Fruit fly (Drosophila melanogaster) whole organism, embryonic: ENCODE measurements around the gene CG43675.

ENCODE experiments used
- Antp ChIP-seq: fragments of 200-800 bp; sonication (Bioruptor generic); optimal IDR thresholded peaks from 3 replicates; lab custom pipeline; 2016; ENCODE audit warnings: missing biosample characterization, missing genetic modification characterization
- CG11093 ChIP-seq: fragments of 200-800 bp; sonication (Bioruptor generic); IDR thresholded peaks from 3 replicates; pipeline ENCODE4 v1.3.6; 2022; ENCODE audit warnings: missing biosample characterization, missing genetic modification characterization
- CG12155 ChIP-seq: fragments of 200-800 bp; sonication (Bioruptor generic); optimal IDR thresholded peaks from 3 replicates; lab custom pipeline; 2016; ENCODE audit warnings: missing biosample characterization, missing genetic modification characterization
- CG13123 ChIP-seq: fragments of 200-800 bp; sonication (Bioruptor generic); optimal IDR thresholded peaks from 2 replicates; lab custom pipeline; 2016; ENCODE audit warnings: missing biosample characterization, missing genetic modification characterization
- CG13424 ChIP-seq: fragments of 200-800 bp; sonication (Bioruptor generic); optimal IDR thresholded peaks from 2 replicates; lab custom pipeline; 2019; ENCODE audit warnings: missing biosample characterization, mild to moderate bottlenecking, missing genetic modification characterization, moderate library complexity
- CG14014 ChIP-seq: fragments of 200-800 bp; sonication (Bioruptor generic); IDR thresholded peaks from 2 replicates; pipeline ENCODE4 v1.3.6; 2022; ENCODE audit warnings: missing biosample characterization, missing genetic modification characterization
- CG14860 ChIP-seq: fragments of 200-800 bp; sonication (Bioruptor generic); IDR thresholded peaks from 3 replicates; pipeline ENCODE4 v1.3.6; 2022; ENCODE audit warnings: missing biosample characterization, missing genetic modification characterization; ENCODE audit not compliant: partially characterized antibody
- CG15011 ChIP-seq: fragments of 200-800 bp; sonication (Bioruptor generic); optimal IDR thresholded peaks from 3 replicates; lab custom pipeline; 2018; ENCODE audit warnings: missing biosample characterization, mild to moderate bottlenecking, missing genetic modification characterization
- CG15073 ChIP-seq: fragments of 200-800 bp; sonication (Bioruptor generic); optimal IDR thresholded peaks from 2 replicates; lab custom pipeline; 2016; ENCODE audit warnings: missing biosample characterization, missing genetic modification characterization
- CG15269 ChIP-seq: fragments of 200-800 bp; sonication (Bioruptor generic); optimal IDR thresholded peaks from 2 replicates; lab custom pipeline; 2018; ENCODE audit warnings: missing biosample characterization, mild to moderate bottlenecking, missing genetic modification characterization, moderate library complexity
- CG1602 ChIP-seq: fragments of 200-800 bp; sonication (Bioruptor generic); optimal IDR thresholded peaks from 3 replicates; lab custom pipeline; 2016; ENCODE audit warnings: missing biosample characterization, missing genetic modification characterization
- CG1647 ChIP-seq: fragments of 200-800 bp; sonication (Bioruptor generic); optimal IDR thresholded peaks from 3 replicates; lab custom pipeline; 2016; ENCODE audit warnings: missing biosample characterization, missing genetic modification characterization
- CG32532 ChIP-seq: fragments of 200-800 bp; sonication (Bioruptor generic); IDR thresholded peaks from 2 replicates; pipeline ENCODE4 v1.3.6; 2022; ENCODE audit warnings: missing biosample characterization, missing genetic modification characterization
- CG3281 ChIP-seq: fragments of 200-800 bp; sonication (Bioruptor generic); optimal IDR thresholded peaks from 3 replicates; lab custom pipeline; 2017; ENCODE audit warnings: missing biosample characterization, mild to moderate bottlenecking, missing genetic modification characterization
- CG34422 ChIP-seq: fragments of 200-800 bp; sonication (Bioruptor generic); IDR thresholded peaks from 3 replicates; pipeline ENCODE4 v1.3.6; 2022; ENCODE audit warnings: missing biosample characterization, missing genetic modification characterization
- CG6272 ChIP-seq: fragments of 200-800 bp; sonication (Bioruptor generic); IDR thresholded peaks from 2 replicates; pipeline ENCODE4 v1.3.6; 2022; ENCODE audit warnings: missing biosample characterization, missing genetic modification characterization
- CG7556 ChIP-seq: fragments of 200-800 bp; sonication (Bioruptor generic); optimal IDR thresholded peaks from 2 replicates; lab custom pipeline; 2017; ENCODE audit warnings: missing biosample characterization, mild to moderate bottlenecking, missing genetic modification characterization
- CrebB ChIP-seq: fragments of 200-800 bp; sonication (Bioruptor generic); optimal IDR thresholded peaks from 3 replicates; lab custom pipeline; 2018; ENCODE audit warnings: missing biosample characterization, mild to moderate bottlenecking, missing genetic modification characterization
- HmgD ChIP-seq: fragments of 200-800 bp; sonication (Bioruptor generic); optimal IDR thresholded peaks from 3 replicates; lab custom pipeline; 2016; ENCODE audit warnings: missing biosample characterization, missing genetic modification characterization
- Jarid2 ChIP-seq: fragments of 200-800 bp; sonication (Bioruptor generic); optimal IDR thresholded peaks from 3 replicates; lab custom pipeline; 2017; ENCODE audit warnings: mild to moderate bottlenecking, missing biosample characterization, missing genetic modification reagents, missing genetic modification characterization
- Mes4 ChIP-seq: fragments of 200-800 bp; sonication (Bioruptor generic); optimal IDR thresholded peaks from 2 replicates; lab custom pipeline; 2016; ENCODE audit warnings: missing biosample characterization, missing genetic modification characterization
- Nf-YA ChIP-seq: fragments of 200-800 bp; sonication (Bioruptor generic); IDR thresholded peaks from 2 replicates; pipeline ENCODE4 v1.3.6; 2022; ENCODE audit warnings: missing biosample characterization, missing genetic modification characterization
- Nf-YB ChIP-seq: fragments of 200-800 bp; sonication (Bioruptor generic); optimal IDR thresholded peaks from 3 replicates; lab custom pipeline; 2019; ENCODE audit warnings: missing biosample characterization, mild to moderate bottlenecking, missing genetic modification characterization, moderate library complexity
- Optix ChIP-seq: fragments of 200-800 bp; sonication (Bioruptor generic); IDR thresholded peaks from 3 replicates; pipeline ENCODE4 v1.3.6; 2022; ENCODE audit warnings: missing biosample characterization, missing genetic modification characterization
- Ptx1 ChIP-seq: fragments of 200-800 bp; sonication (Bioruptor generic); IDR thresholded peaks from 2 replicates; pipeline ENCODE4 v1.3.6; 2022; ENCODE audit warnings: missing biosample characterization, missing genetic modification characterization
- Sin3A ChIP-seq: fragments of >200 bp; optimal IDR thresholded peaks from 2 replicates; lab custom pipeline; 2018
- Sox102F ChIP-seq: fragments of 200-800 bp; sonication (Bioruptor generic); optimal IDR thresholded peaks from 2 replicates; lab custom pipeline; 2018; ENCODE audit warnings: missing biosample characterization, mild to moderate bottlenecking, missing genetic modification characterization, moderate library complexity
- Sry-β ChIP-seq: fragments of 200-800 bp; sonication (Bioruptor generic); optimal IDR thresholded peaks from 2 replicates; lab custom pipeline; 2018; ENCODE audit warnings: missing biosample characterization, mild to moderate bottlenecking, missing genetic modification characterization, moderate library complexity
- YL-1 ChIP-seq: fragments of 200-800 bp; sonication (Bioruptor generic); optimal IDR thresholded peaks from 3 replicates; lab custom pipeline; 2017; ENCODE audit warnings: missing biosample characterization, mild to moderate bottlenecking, missing genetic modification characterization
- abd-A ChIP-seq: fragments of 200-800 bp; sonication (Bioruptor generic); optimal IDR thresholded peaks from 3 replicates; lab custom pipeline; 2019; ENCODE audit warnings: missing biosample characterization, mild to moderate bottlenecking, missing genetic modification characterization, moderate library complexity
- ac ChIP-seq: fragments of 200-800 bp; sonication (Bioruptor generic); optimal IDR thresholded peaks from 3 replicates; lab custom pipeline; 2017; ENCODE audit warnings: missing biosample characterization, mild to moderate bottlenecking, missing genetic modification characterization
- al ChIP-seq: fragments of 200-800 bp; sonication (Bioruptor generic); IDR thresholded peaks from 2 replicates; pipeline ENCODE4 v1.3.6; 2022; ENCODE audit warnings: missing biosample characterization, missing genetic modification characterization
- aop ChIP-seq: fragments of 200-800 bp; sonication (Bioruptor generic); IDR thresholded peaks from 2 replicates; pipeline ENCODE4 v1.3.6; 2022; ENCODE audit warnings: missing biosample characterization, missing genetic modification characterization
- ara ChIP-seq: fragments of 200-800 bp; sonication (Bioruptor generic); IDR thresholded peaks from 2 replicates; pipeline ENCODE4 v1.3.6; 2022; ENCODE audit warnings: missing biosample characterization, missing genetic modification characterization
- ash1 ChIP-seq: fragments of 200-800 bp; sonication (Bioruptor generic); optimal IDR thresholded peaks from 2 replicates; lab custom pipeline; 2018; ENCODE audit warnings: missing biosample characterization, mild to moderate bottlenecking, missing genetic modification characterization
- chinmo ChIP-seq: fragments of 200-800 bp; sonication (Bioruptor generic); IDR thresholded peaks from 4 replicates; pipeline ENCODE4 v1.3.6; 2022; ENCODE audit warnings: missing biosample characterization, missing genetic modification characterization; ENCODE audit not compliant: partially characterized antibody
- emc ChIP-seq: fragments of 200-800 bp; sonication (Bioruptor generic); optimal IDR thresholded peaks from 2 replicates; lab custom pipeline; 2016; ENCODE audit warnings: missing biosample characterization, missing genetic modification characterization
- gem ChIP-seq: fragments of 200-800 bp; sonication (Bioruptor generic); optimal IDR thresholded peaks from 2 replicates; lab custom pipeline; 2019; ENCODE audit warnings: missing biosample characterization, mild to moderate bottlenecking, missing genetic modification characterization, moderate library complexity
- grau ChIP-seq: fragments of 200-800 bp; optimal IDR thresholded peaks from 3 replicates; lab custom pipeline; 2019; ENCODE audit warnings: missing biosample characterization, mild to moderate bottlenecking, missing genetic modification characterization, moderate library complexity
- grn ChIP-seq: fragments of 200-800 bp; sonication (Bioruptor generic); optimal IDR thresholded peaks from 3 replicates; lab custom pipeline; 2017; ENCODE audit warnings: missing biosample characterization, missing genetic modification characterization
- gsb-n ChIP-seq: fragments of 200-800 bp; sonication (Bioruptor generic); optimal IDR thresholded peaks from 3 replicates; lab custom pipeline; 2018; ENCODE audit warnings: missing biosample characterization, mild to moderate bottlenecking, missing genetic modification characterization
- hbn ChIP-seq: fragments of 200-800 bp; sonication (Bioruptor generic); IDR thresholded peaks from 2 replicates; pipeline ENCODE4 v1.3.6; 2022; ENCODE audit warnings: missing biosample characterization, missing genetic modification characterization; ENCODE audit not compliant: partially characterized antibody
- odd ChIP-seq: fragments of 200-800 bp; sonication (Bioruptor generic); optimal IDR thresholded peaks from 2 replicates; lab custom pipeline; 2017; ENCODE audit warnings: missing biosample characterization, mild to moderate bottlenecking, missing genetic modification characterization
- pita ChIP-seq: fragments of 200-800 bp; sonication (Bioruptor generic); optimal IDR thresholded peaks from 2 replicates; lab custom pipeline; 2017; ENCODE audit warnings: missing biosample characterization, mild to moderate bottlenecking, missing genetic modification characterization
- ranshi ChIP-seq: fragments of 200-800 bp; sonication (Bioruptor generic); IDR thresholded peaks from 2 replicates; pipeline ENCODE4 v1.3.6; 2022; ENCODE audit warnings: missing biosample characterization, missing genetic modification characterization
- scrt ChIP-seq: fragments of 200-800 bp; sonication (Bioruptor generic); optimal IDR thresholded peaks from 2 replicates; lab custom pipeline; 2018; ENCODE audit warnings: missing biosample characterization, mild to moderate bottlenecking, missing genetic modification characterization, moderate library complexity
- sens ChIP-seq: fragments of 200-800 bp; sonication (Bioruptor generic); peaks from one replicate; lab custom pipeline; 2016; ENCODE audit warnings: missing biosample characterization, missing genetic modification characterization
- seq ChIP-seq: fragments of 200-800 bp; sonication (Bioruptor generic); IDR thresholded peaks from 2 replicates; pipeline ENCODE4 v1.3.6; 2022; ENCODE audit warnings: missing biosample characterization, missing genetic modification characterization
- slp2 ChIP-seq: fragments of 200-800 bp; sonication (Bioruptor generic); optimal IDR thresholded peaks from 2 replicates; lab custom pipeline; 2016; ENCODE audit warnings: missing biosample characterization, missing genetic modification characterization

CG43675 gene

dm6 chr3R:9341189-9342012 lies 13.9 kb upstream of the CG43675 start (continued):
- peak; percentile 75 for TF ChIP-seq CG12155 (GFP tag; lab: Kevin White, UChicago)
- TF ChIP-seq Mes4 (GFP tag; lab: Kevin White, UChicago): peak; percentile 33
- TF ChIP-seq ash1 (GFP tag; lab: Kevin White, UChicago): peak; percentile 72
- TF ChIP-seq CG15011 (GFP tag; lab: Kevin White, UChicago): peak; percentile 81
- 0 out of 2 replicates have a peak, but pooled peaks have one; percentile 23 for TF ChIP-seq aop
- peak; percentile 41; the same call in 1 of the 2 replicates for TF ChIP-seq ranshi (GFP tag; lab: Robert Waterston, UW)
- peak; percentile 49; the same call in 1 of the 2 replicates for TF ChIP-seq Nf-YA
- TF ChIP-seq CG13424 (tag; lab: Kevin White, UChicago): peak; percentile 87
- TF ChIP-seq abd-A (tag; lab: Kevin White, UChicago): peak; percentile 91
- peak; percentile 55 for TF ChIP-seq CrebB (tag; lab: Kevin White, UChicago)
- TF ChIP-seq Jarid2: peak; percentile 85
- no peak for TF ChIP-seq ac (GFP tag; lab: Kevin White, UChicago)
- no peak for TF ChIP-seq CG1647 (GFP tag; lab: Kevin White, UChicago)
- TF ChIP-seq Sox102F (GFP tag; lab: Kevin White, UChicago): peak; percentile 64
- peak; percentile 89 for TF ChIP-seq hbn (GFP tag; lab: Robert Waterston, UW)
- TF ChIP-seq grau: peak; percentile 90
- peak; percentile 90 for TF ChIP-seq CG14860 (GFP tag; lab: Robert Waterston, UW)
- peak; percentile 53; the same call in 1 of the 2 replicates for TF ChIP-seq seq (GFP tag; lab: Robert Waterston, UW)
- peak; percentile 65 for TF ChIP-seq Antp (GFP tag; lab: Kevin White, UChicago)
- peak; percentile 78 for TF ChIP-seq odd (GFP tag; lab: Kevin White, UChicago)
- no peak; the same call in 1 of the 2 replicates for TF ChIP-seq CG6272 (GFP tag; lab: Robert Waterston, UW)
- TF ChIP-seq CG15269 (tag; lab: Kevin White, UChicago): peak; percentile 84
- peak; percentile 88; the same call in 3 of the 4 replicates for TF ChIP-seq chinmo (GFP tag; lab: Robert Waterston, UW)
- peak; percentile 29; the same call in 1 of the 2 replicates for TF ChIP-seq al (GFP tag; lab: Robert Waterston, UW)
- TF ChIP-seq Sin3A (lab: Kevin White, UChicago): no peak
- peak; percentile 85 for TF ChIP-seq CG32532 (GFP tag; lab: Robert Waterston, UW)
- TF ChIP-seq CG15073: no peak
- TF ChIP-seq CG3281 (GFP tag; lab: Kevin White, UChicago): peak; percentile 90
- TF ChIP-seq grn (GFP tag; lab: Kevin White, UChicago): peak; percentile 15
- peak; percentile 25 for TF ChIP-seq Sry-β (GFP tag; lab: Kevin White, UChicago)
- TF ChIP-seq YL-1: no peak
- TF ChIP-seq Optix (GFP tag; lab: Robert Waterston, UW): no peak
- peak; percentile 80 for TF ChIP-seq scrt (GFP tag; lab: Kevin White, UChicago)
- TF ChIP-seq CG7556 (GFP tag; lab: Kevin White, UChicago): peak; percentile 88
- peak; percentile 31 for TF ChIP-seq CG13123 (GFP tag; lab: Kevin White, UChicago)
- TF ChIP-seq slp2 (GFP tag; lab: Kevin White, UChicago): no peak
- peak; percentile 13 for TF ChIP-seq HmgD
- TF ChIP-seq CG34422: peak; percentile 55; the same call in 2 of the 3 replicates
- peak; percentile 11 for TF ChIP-seq emc (GFP tag; lab: Kevin White, UChicago)
- peak; percentile 52 for TF ChIP-seq gsb-n (tag; lab: Kevin White, UChicago)
- peak; percentile 75 for TF ChIP-seq CG14014 (GFP tag; lab: Robert Waterston, UW)
- peak; percentile 90 for TF ChIP-seq gem (tag; lab: Kevin White, UChicago)
- TF ChIP-seq CG1602 (GFP tag; lab: Kevin White, UChicago): peak; percentile 56
- peak; percentile 72 for TF ChIP-seq ara
- peak; percentile 74 for TF ChIP-seq Ptx1
- no peak for TF ChIP-seq CG11093 (GFP tag; lab: Robert Waterston, UW)
- TF ChIP-seq Nf-YB (GFP tag; lab: Kevin White, UChicago): peak; percentile 66
- TF ChIP-seq sens (GFP tag; lab: Kevin White, UChicago): peak; percentile 84
- no peak for TF ChIP-seq pita
